Fruit fly (Drosophila melanogaster) whole organism, wandering third instar larva: ENCODE measurements around the gene CG33500.

Source experiments
- Abd-B ChIP-seq: fragments of >200 bp; optimal IDR thresholded peaks from 2 replicates; lab custom pipeline; 2017; ENCODE audit warnings: missing biosample characterization, missing genetic modification characterization
- CG32264 ChIP-seq: fragments of 200-800 bp; sonication (Bioruptor generic); optimal IDR thresholded peaks from 2 replicates; lab custom pipeline; 2016; ENCODE audit warnings: missing biosample characterization, missing genetic modification characterization
- CrebA ChIP-seq: fragments of 200-800 bp; sonication (Bioruptor generic); optimal IDR thresholded peaks from 2 replicates; lab custom pipeline; 2016; ENCODE audit warnings: missing biosample characterization, mild to moderate bottlenecking, missing genetic modification characterization, borderline replicate concordance
- Dif ChIP-seq: fragments of 200-275, 200-300 bp; sonication (Bioruptor generic); optimal IDR thresholded peaks from 2 replicates; lab custom pipeline; 2018; ENCODE audit warnings: missing biosample characterization, missing genetic modification characterization; ENCODE audit not compliant: partially characterized antibody
- HLH106 ChIP-seq: fragments of 200-800 bp; optimal IDR thresholded peaks from 3 replicates; lab custom pipeline; 2019; ENCODE audit warnings: missing biosample characterization, mild to moderate bottlenecking, missing genetic modification characterization, moderate library complexity
- Hnf4 ChIP-seq: fragments of 200-800 bp; sonication (Bioruptor generic); optimal IDR thresholded peaks from 2 replicates; lab custom pipeline; 2016; ENCODE audit warnings: missing biosample characterization, mild to moderate bottlenecking, missing genetic modification characterization
- Hr83 ChIP-seq: fragments of 200-300 bp; sonication (Bioruptor generic); optimal IDR thresholded peaks from 2 replicates; lab custom pipeline; 2016; ENCODE audit warnings: missing biosample characterization, mild to moderate bottlenecking, missing genetic modification characterization, moderate library complexity; ENCODE audit not compliant: poor library complexity, severe bottlenecking
- Jra ChIP-seq: sonication (Bioruptor generic); optimal IDR thresholded peaks from 2 replicates; lab custom pipeline; 2016; ENCODE audit warnings: missing biosample characterization, missing genetic modification characterization
- Mio ChIP-seq: sonication (Bioruptor generic); optimal IDR thresholded peaks from 2 replicates; lab custom pipeline; 2016; ENCODE audit warnings: missing biosample characterization, missing genetic modification characterization
- Myc ChIP-seq: fragments of >200 bp; optimal IDR thresholded peaks from 2 replicates; lab custom pipeline; 2017
- N ChIP-seq: fragments of >200 bp; optimal IDR thresholded peaks from 2 replicates; lab custom pipeline; 2018; ENCODE audit warnings: missing biosample characterization, missing external identifiers, missing genetic modification characterization
- OdsH ChIP-seq: fragments of 200-800 bp; sonication (Bioruptor generic); optimal IDR thresholded peaks from 2 replicates; lab custom pipeline; 2016; ENCODE audit warnings: missing biosample characterization, mild to moderate bottlenecking, missing genetic modification characterization
- Rel ChIP-seq, 2 experiments: fragments of 200-800 bp; sonication (Bioruptor generic) in 1 of 2; optimal IDR thresholded peaks; 2 replicates in 1 of 2; 3 replicates in 1 of 2; lab custom pipeline; 2016 to 2019; ENCODE audit warnings: mild to moderate bottlenecking in 2 of 2, missing biosample characterization in 2 of 2, missing genetic modification characterization in 2 of 2, moderate library complexity in 1 of 2
- Sp1 ChIP-seq: fragments of 200-800 bp; sonication (Bioruptor generic); optimal IDR thresholded peaks from 3 replicates; lab custom pipeline; 2019; ENCODE audit warnings: missing biosample characterization, mild to moderate bottlenecking, missing genetic modification characterization, moderate library complexity
- br ChIP-seq: fragments of 200-800 bp; sonication (Bioruptor generic); optimal IDR thresholded peaks from 2 replicates; lab custom pipeline; 2016; ENCODE audit warnings: missing biosample characterization, missing genetic modification characterization
- brk ChIP-seq: fragments of 200-800 bp; sonication (Bioruptor generic); optimal IDR thresholded peaks from 2 replicates; lab custom pipeline; 2016; ENCODE audit warnings: missing biosample characterization, mild to moderate bottlenecking, missing genetic modification characterization
- dsf ChIP-seq: sonication (Bioruptor generic); optimal IDR thresholded peaks from 2 replicates; lab custom pipeline; 2016; ENCODE audit warnings: missing biosample characterization, missing genetic modification characterization, borderline replicate concordance
- ey ChIP-seq: fragments of 200-800 bp; sonication (Bioruptor generic); optimal IDR thresholded peaks from 2 replicates; lab custom pipeline; 2016; ENCODE audit warnings: missing biosample characterization, missing genetic modification characterization
- foxo ChIP-seq, 2 experiments: fragments of 200-800 bp; sonication (Bioruptor generic); optimal IDR thresholded peaks; 2 replicates in 1 of 2; 3 replicates in 1 of 2; lab custom pipeline; 2016 to 2017; ENCODE audit warnings: missing biosample characterization in 2 of 2, missing genetic modification characterization in 2 of 2
- fru ChIP-seq: fragments of 200-800 bp; sonication (Bioruptor generic); optimal IDR thresholded peaks from 3 replicates; lab custom pipeline; 2016; ENCODE audit warnings: missing biosample characterization, mild to moderate bottlenecking, missing genetic modification characterization
- h ChIP-seq: fragments of 200-800 bp; sonication (Bioruptor generic); optimal IDR thresholded peaks from 3 replicates; lab custom pipeline; 2016; ENCODE audit warnings: missing biosample characterization, mild to moderate bottlenecking, missing genetic modification characterization
- pan ChIP-seq: fragments of >200 bp; optimal IDR thresholded peaks from 2 replicates; lab custom pipeline; 2017
- psq ChIP-seq: fragments of 200-800 bp; sonication (Bioruptor generic); optimal IDR thresholded peaks from 3 replicates; lab custom pipeline; 2017; ENCODE audit warnings: missing biosample characterization, mild to moderate bottlenecking, missing genetic modification characterization, moderate library complexity
- rgr ChIP-seq: fragments of 200-800 bp; sonication (Bioruptor generic); optimal IDR thresholded peaks from 3 replicates; lab custom pipeline; 2016; ENCODE audit warnings: missing biosample characterization, mild to moderate bottlenecking, missing genetic modification characterization
- sv ChIP-seq: fragments of 200-800 bp; sonication (Bioruptor generic); optimal IDR thresholded peaks from 3 replicates; lab custom pipeline; 2016; ENCODE audit warnings: missing biosample characterization, missing genetic modification characterization
- usp ChIP-seq: fragments of >200 bp; optimal IDR thresholded peaks from 2 replicates; lab custom pipeline; 2017; ENCODE audit warnings: missing biosample characterization, missing genetic modification characterization

CG33500 gene

DNA sequence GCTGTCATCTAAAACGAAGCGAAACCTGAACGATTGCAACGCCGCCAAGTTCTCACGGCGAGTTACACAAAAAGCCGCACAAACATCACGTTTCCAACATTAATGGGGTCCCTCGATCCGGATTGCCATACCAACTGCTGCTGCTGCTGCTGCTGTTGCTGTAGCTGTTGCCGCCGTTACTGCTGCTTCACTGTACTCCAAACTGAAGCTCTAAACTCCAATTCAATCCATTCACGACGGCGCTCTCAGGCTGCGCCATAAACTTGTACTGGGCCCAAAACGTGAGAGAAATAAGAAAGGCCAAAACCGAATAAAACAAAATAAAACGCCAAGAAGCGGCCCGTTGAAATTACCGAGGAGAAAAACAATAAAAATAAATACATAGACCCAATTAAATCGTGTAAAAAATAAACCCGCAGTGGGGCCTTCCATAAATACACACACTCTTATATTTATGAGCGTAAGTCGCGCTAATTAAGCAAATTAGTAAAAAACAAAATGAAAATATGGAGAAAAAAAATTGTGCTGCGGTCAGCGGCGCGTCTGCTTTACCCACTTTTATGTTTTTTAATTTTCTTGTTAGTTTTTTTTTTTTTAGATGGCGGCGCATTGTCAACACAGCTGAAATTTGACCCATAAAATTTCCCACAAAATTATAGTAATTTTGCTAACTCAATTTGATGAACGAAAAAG is 39.0 kb downstream of the CG33500 start:
- no peak for TF ChIP-seq h
- TF ChIP-seq foxo (GFP tag; optimal IDR thresholded peaks at IDR 0.05; lab: Kevin White, UChicago) = no peak
- no peak for TF ChIP-seq Jra
- no peak for TF ChIP-seq HLH106 (tag; lab: Kevin White, UChicago)
- TF ChIP-seq psq (GFP tag; lab: Kevin White, UChicago) = no peak
- no peak for TF ChIP-seq Dif
- no peak for TF ChIP-seq fru (GFP tag; lab: Kevin White, UChicago)
- no peak for TF ChIP-seq CrebA (GFP tag; lab: Kevin White, UChicago)
- no peak for TF ChIP-seq Myc
- no peak for TF ChIP-seq Hr83 (GFP tag; lab: Kevin White, UChicago)
- TF ChIP-seq CG32264 = no peak
- no peak for TF ChIP-seq usp (GFP tag; lab: Kevin White, UChicago)
- TF ChIP-seq ey = no peak
- no peak for TF ChIP-seq N (GFP tag; lab: Kevin White, UChicago)
- TF ChIP-seq Rel (GFP tag; optimal IDR thresholded peaks at IDR 0.05; lab: Kevin White, UChicago) = no peak
- TF ChIP-seq Rel (tag; optimal IDR thresholded peaks at IDR 0.05; lab: Kevin White, UChicago) = no peak

DNA sequence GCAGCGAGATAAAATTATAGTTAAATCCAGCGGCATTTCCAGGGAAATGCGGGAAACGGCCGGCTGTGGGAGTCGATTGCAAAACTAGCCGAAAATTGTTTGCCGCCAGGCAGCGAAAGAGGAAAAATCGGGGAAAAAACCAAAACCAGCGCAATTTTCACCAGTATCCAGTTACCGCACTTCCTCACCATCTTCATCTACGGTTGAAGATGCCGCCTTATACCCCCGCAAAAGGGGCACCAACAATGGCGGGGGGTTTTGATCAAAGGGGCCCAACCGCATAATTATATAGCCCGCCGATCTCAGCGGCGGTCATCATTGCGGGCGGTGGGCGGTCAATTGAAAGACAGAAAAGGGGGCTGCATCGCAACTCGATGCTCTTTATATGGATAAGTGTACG is 39.6 kb downstream of the CG33500 start:
- no peak for TF ChIP-seq fru (GFP tag; lab: Kevin White, UChicago)
- TF ChIP-seq h = no peak

DNA sequence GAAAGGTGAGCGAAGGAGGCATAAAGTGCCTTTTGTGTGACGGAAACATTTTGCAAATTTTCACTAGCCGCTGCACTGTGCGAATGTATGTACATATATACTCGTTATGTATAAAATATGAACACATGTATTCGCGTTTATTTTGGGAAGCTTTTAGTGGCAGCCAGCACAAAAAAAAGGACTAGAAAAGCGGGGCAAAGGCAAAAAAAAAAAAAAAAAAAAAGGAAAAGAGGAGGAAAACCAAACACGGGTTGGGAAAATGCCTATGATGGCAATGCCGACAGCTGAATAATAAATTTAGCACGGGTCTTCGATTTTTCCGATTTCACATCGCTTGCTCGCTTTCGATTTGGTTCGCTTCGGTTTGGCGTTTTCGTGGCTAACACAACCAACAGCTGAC is 41.0 kb downstream of the CG33500 start:
- no peak for TF ChIP-seq HLH106 (tag; lab: Kevin White, UChicago)
- no peak for TF ChIP-seq Hnf4 (GFP tag; lab: Kevin White, UChicago)
- TF ChIP-seq Sp1 = no peak
- no peak for TF ChIP-seq brk (GFP tag; lab: Kevin White, UChicago)
- TF ChIP-seq rgr (GFP tag; lab: Kevin White, UChicago) = no peak

DNA sequence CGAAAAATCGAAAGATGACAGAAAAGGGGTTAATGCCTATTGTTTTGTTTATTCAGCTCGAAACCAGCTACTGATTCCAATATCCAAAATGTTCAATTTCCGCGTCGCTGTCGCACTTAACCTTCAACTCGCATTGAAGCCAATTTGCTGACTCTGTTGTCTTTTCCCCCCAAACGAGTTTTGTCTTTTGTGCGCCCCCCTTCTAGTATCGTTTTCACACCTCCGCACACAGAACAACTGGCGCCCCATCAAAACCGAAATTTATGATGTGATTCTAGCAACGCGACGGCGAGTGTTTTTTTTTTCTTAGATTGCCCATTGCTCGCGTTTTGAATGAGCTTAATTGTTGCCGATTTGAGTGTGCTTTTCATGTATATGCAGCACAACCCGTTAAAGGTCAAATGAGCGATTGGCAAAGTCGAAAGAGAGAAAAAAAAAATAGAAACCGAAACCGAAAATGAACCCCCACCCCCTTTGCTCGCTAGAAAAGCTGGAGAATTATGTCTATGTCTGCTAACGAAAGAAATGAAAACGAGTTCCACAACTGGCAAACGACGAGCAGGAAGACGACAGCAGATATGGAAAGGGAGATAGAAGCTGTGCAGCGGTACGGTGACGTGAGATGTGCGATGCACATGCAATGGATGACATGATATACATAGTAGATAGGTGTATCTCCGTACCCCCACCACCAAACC is 42.1 kb downstream of the CG33500 start:
- TF ChIP-seq CG32264 (no peak), sv (GFP tag; lab: Kevin White, UChicago) (no peak), Rel (GFP tag; optimal IDR thresholded peaks at IDR 0.05; lab: Kevin White, UChicago) (no peak), Rel (tag; optimal IDR thresholded peaks at IDR 0.05; lab: Kevin White, UChicago) (no peak), psq (GFP tag; lab: Kevin White, UChicago) (no peak), Jra (no peak), dsf (GFP tag; lab: Kevin White, UChicago) (no peak), pan (lab: Kevin White, UChicago) (no peak)

DNA sequence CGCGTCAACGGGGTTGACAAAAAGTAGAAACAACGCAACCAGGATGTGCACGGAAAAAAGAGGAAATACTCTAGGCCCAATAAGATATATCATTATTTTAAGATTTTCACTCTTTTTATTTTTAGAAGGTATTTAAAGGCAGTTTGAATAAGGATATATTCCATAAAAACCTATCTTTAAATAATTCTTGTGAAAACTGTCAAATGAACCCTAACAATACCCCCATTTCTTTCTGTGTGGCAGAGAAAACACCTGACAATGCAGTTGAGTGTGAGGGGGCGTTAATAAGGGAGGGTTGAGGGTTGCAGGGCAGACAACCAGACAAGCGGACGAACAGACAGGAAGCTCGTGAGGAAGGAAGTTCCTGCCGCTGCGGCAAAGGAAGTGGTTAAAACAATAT is 43.5 kb downstream of the CG33500 start:
- no peak for TF ChIP-seq Myc
- TF ChIP-seq foxo (GFP tag; optimal IDR thresholded peaks at IDR 0.05; lab: Kevin White, UChicago) = peak in 1 of 2 experiments; percentile 43
- TF ChIP-seq psq (GFP tag; lab: Kevin White, UChicago) = peak; percentile 12
- peak; percentile 43 for TF ChIP-seq rgr (GFP tag; lab: Kevin White, UChicago)
- peak; percentile 46 for TF ChIP-seq fru (GFP tag; lab: Kevin White, UChicago)
- peak; percentile 29 for TF ChIP-seq Sp1
- TF ChIP-seq brk (GFP tag; lab: Kevin White, UChicago) = peak; percentile 1
- TF ChIP-seq OdsH (GFP tag; lab: Kevin White, UChicago) = peak; percentile 28
- peak; percentile 39 for TF ChIP-seq ey
- peak; percentile 21 for TF ChIP-seq Hnf4 (GFP tag; lab: Kevin White, UChicago)
- TF ChIP-seq Jra = no peak
- peak; percentile 15 for TF ChIP-seq br (GFP tag; lab: Kevin White, UChicago)
- TF ChIP-seq h = peak; percentile 26
- TF ChIP-seq Mio (GFP tag; lab: Kevin White, UChicago) = no peak
- TF ChIP-seq Abd-B (GFP tag; lab: Kevin White, UChicago) = no peak
- peak; percentile 23 for TF ChIP-seq HLH106 (tag; lab: Kevin White, UChicago)
